Worm (Caenorhabditis elegans) whole organism, midembryonic: ENCODE results near the gene rpac-40.

Experiments
- T22C8.4 ChIP-seq: fragments of 200-800 bp; sonication (Bioruptor generic); IDR thresholded peaks from 2 replicates; pipeline ENCODE4 v1.3.6; 2022; ENCODE audit warnings: missing genetic modification characterization, missing compliant biosample characterization
- cog-1 ChIP-seq: sonication (generic microtip); optimal IDR thresholded peaks from 2 replicates; lab custom pipeline; 2016; ENCODE audit warnings: missing genetic modification characterization, missing compliant biosample characterization
- flt-1 ChIP-seq: fragments of 200-800 bp; sonication (Bioruptor generic); IDR thresholded peaks from 2 replicates; pipeline ENCODE4 v1.3.6; 2022; ENCODE audit warnings: missing genetic modification characterization, missing compliant biosample characterization
- klf-2 ChIP-seq: fragments of 200-800 bp; sonication (Bioruptor generic); conservative IDR thresholded peaks from 2 replicates; pipeline ENCODE4 v1.3.6; 2022; ENCODE audit warnings: missing genetic modification reagents, missing genetic modification characterization, missing compliant biosample characterization
- med-1 ChIP-seq: sonication (generic microtip); optimal IDR thresholded peaks from 2 replicates; lab custom pipeline; 2017; ENCODE audit warnings: missing genetic modification characterization, mild to moderate bottlenecking, missing compliant biosample characterization, antibody characterized with exemption, missing genetic modification reagents; ENCODE audit not compliant: insufficient read depth
- ref-1 ChIP-seq: fragments of 200-800 bp; sonication (Bioruptor generic); conservative IDR thresholded peaks from 2 replicates; pipeline ENCODE4 v1.3.6; 2022; ENCODE audit warnings: missing genetic modification reagents, missing genetic modification characterization, missing compliant biosample characterization
- tab-1 ChIP-seq: fragments of 200-800 bp; sonication (Bioruptor generic); IDR thresholded peaks from 2 replicates; pipeline ENCODE4 v1.3.6; 2022; ENCODE audit warnings: missing genetic modification characterization, missing compliant biosample characterization
- ztf-23 ChIP-seq: fragments of 200-800 bp; sonication (Bioruptor generic); IDR thresholded peaks from 2 replicates; pipeline ENCODE4 v1.3.6; 2022; ENCODE audit warnings: missing genetic modification reagents, missing genetic modification characterization, missing compliant biosample characterization
- ztf-29 ChIP-seq: fragments of 200-800 bp; sonication (Bioruptor generic); IDR thresholded peaks from 2 replicates; pipeline ENCODE4 v1.3.6; 2022; ENCODE audit warnings: missing genetic modification reagents, missing genetic modification characterization, missing compliant biosample characterization

The rpac-40 gene

ce11 chrV:4199185-4199584 is at the start of gene rpac-40:
Gene rpac-40 (plus strand): TSS chrV:4199485.
- TF ChIP-seq klf-2 (GFP tag; lab: Robert Waterston, UW), result no peak
- no peak for TF ChIP-seq T22C8.4 (GFP tag; lab: Robert Waterston, UW)

ce11 chrV:4151400-4151799 is 47.9 kb upstream of the rpac-40 start:
- peak; percentile 48; the same call in 1 of the 2 replicates for TF ChIP-seq flt-1 (GFP tag; lab: Robert Waterston, UW)
- TF ChIP-seq ztf-23 (GFP tag; lab: Robert Waterston, UW), result no peak
- TF ChIP-seq klf-2 (GFP tag; lab: Robert Waterston, UW), result no peak
- TF ChIP-seq med-1 (GFP tag; lab: Kevin White, UChicago), result no peak
- peak; percentile 47; the same call in 1 of the 2 replicates for TF ChIP-seq tab-1 (GFP tag; lab: Robert Waterston, UW)
- TF ChIP-seq ref-1 (GFP tag; lab: Robert Waterston, UW), result no peak
- TF ChIP-seq T22C8.4 (GFP tag; lab: Robert Waterston, UW), result no peak

ce11 chrV:4152200-4152599 is 47.1 kb upstream of the rpac-40 start, which contains the start of gene Y45G5AM.6:
Gene Y45G5AM.6 (minus strand): TSS chrV:4152300.
- TF ChIP-seq klf-2 (GFP tag; lab: Robert Waterston, UW), result no peak
- TF ChIP-seq ztf-23 (GFP tag; lab: Robert Waterston, UW), result no peak
- TF ChIP-seq ref-1 (GFP tag; lab: Robert Waterston, UW), result no peak

- TF ChIP-seq med-1 (GFP tag; lab: Kevin White, UChicago) (no peak), ztf-29 (GFP tag; lab: Robert Waterston, UW) (no peak), ztf-23 (GFP tag; lab: Robert Waterston, UW) (no peak), T22C8.4 (GFP tag; lab: Robert Waterston, UW) (no peak), cog-1 (tag; lab: Kevin White, UChicago) (no peak), tab-1 (GFP tag; lab: Robert Waterston, UW) (no peak), flt-1 (GFP tag; lab: Robert Waterston, UW) (no peak), klf-2 (GFP tag; lab: Robert Waterston, UW) (no peak), ref-1 (GFP tag; lab: Robert Waterston, UW) (no peak)
Observed at ce11 chrV:4157291-4157690, 42.0 kb upstream of the rpac-40 start.

ce11 chrV:4160086-4160485 is 39.2 kb upstream of the rpac-40 start, which contains the start of gene Y45G5AM.5:
Gene Y45G5AM.5 (plus strand): TSS chrV:4160386.
- TF ChIP-seq T22C8.4 (GFP tag; lab: Robert Waterston, UW) (no peak), klf-2 (GFP tag; lab: Robert Waterston, UW) (no peak), ref-1 (GFP tag; lab: Robert Waterston, UW) (no peak), med-1 (GFP tag; lab: Kevin White, UChicago) (no peak), ztf-23 (GFP tag; lab: Robert Waterston, UW) (no peak), cog-1 (tag; lab: Kevin White, UChicago) (no peak), ztf-29 (GFP tag; lab: Robert Waterston, UW) (no peak), flt-1 (GFP tag; lab: Robert Waterston, UW) (no peak), tab-1 (GFP tag; lab: Robert Waterston, UW) (no peak)

ce11 chrV:4162922-4163321 is 36.4 kb upstream of the rpac-40 start, which contains the start of gene Y45G5AM.4:
Gene Y45G5AM.4 (plus strand): TSS chrV:4163222.
- TF ChIP-seq ref-1 (GFP tag; lab: Robert Waterston, UW), result no peak
- no peak for TF ChIP-seq flt-1 (GFP tag; lab: Robert Waterston, UW)

DNA sequence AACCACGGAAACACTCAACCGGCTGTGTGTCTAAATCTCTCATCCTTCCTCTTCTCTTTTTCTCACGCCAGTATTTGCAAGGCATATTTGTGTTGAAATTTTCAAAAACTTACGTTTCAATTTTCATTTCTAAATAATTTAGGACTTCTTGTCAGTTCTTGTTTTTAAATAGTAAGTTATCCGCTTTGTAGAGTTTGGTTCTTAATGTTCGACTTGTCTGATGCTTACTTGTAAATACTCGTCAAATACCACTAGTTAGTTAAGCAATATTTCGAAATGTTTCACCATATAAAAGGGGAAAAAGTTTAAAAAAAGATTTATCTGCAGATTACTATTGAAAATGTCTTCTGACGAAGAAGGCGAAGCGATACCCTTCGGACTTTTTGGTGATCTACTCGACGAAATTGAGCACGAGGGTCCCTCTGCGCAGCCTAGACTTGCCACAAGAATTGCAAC is 34.8 kb upstream of the rpac-40 start, which contains the start of gene Y45G5AM.3:
Y45G5AM.3 (plus strand) TSS at position 51 of the 456 bp plus-strand sequence.
- no peak for TF ChIP-seq flt-1 (GFP tag; lab: Robert Waterston, UW)
- no peak for TF ChIP-seq ztf-23 (GFP tag; lab: Robert Waterston, UW)
- no peak for TF ChIP-seq ztf-29 (GFP tag; lab: Robert Waterston, UW)
- no peak for TF ChIP-seq ref-1 (GFP tag; lab: Robert Waterston, UW)
- no peak for TF ChIP-seq cog-1 (tag; lab: Kevin White, UChicago)
- TF ChIP-seq med-1 (GFP tag; lab: Kevin White, UChicago), result no peak
- TF ChIP-seq tab-1 (GFP tag; lab: Robert Waterston, UW), result no peak
- TF ChIP-seq T22C8.4 (GFP tag; lab: Robert Waterston, UW), result no peak
- no peak for TF ChIP-seq klf-2 (GFP tag; lab: Robert Waterston, UW)

- no peak for TF ChIP-seq flt-1 (GFP tag; lab: Robert Waterston, UW)
Observed at ce11 chrV:4168045-4168444, 31.2 kb upstream of the rpac-40 start.

- no peak for TF ChIP-seq ztf-23 (GFP tag; lab: Robert Waterston, UW)
- no peak for TF ChIP-seq T22C8.4 (GFP tag; lab: Robert Waterston, UW)
- TF ChIP-seq cog-1 (tag; lab: Kevin White, UChicago), result no peak
- TF ChIP-seq ref-1 (GFP tag; lab: Robert Waterston, UW), result no peak
- TF ChIP-seq ztf-29 (GFP tag; lab: Robert Waterston, UW), result no peak
- no peak for TF ChIP-seq med-1 (GFP tag; lab: Kevin White, UChicago)
- TF ChIP-seq flt-1 (GFP tag; lab: Robert Waterston, UW), result no peak
- TF ChIP-seq klf-2 (GFP tag; lab: Robert Waterston, UW), result no peak
- no peak for TF ChIP-seq tab-1 (GFP tag; lab: Robert Waterston, UW)
Observed at ce11 chrV:4169658-4170057, 29.6 kb upstream of the rpac-40 start.

DNA sequence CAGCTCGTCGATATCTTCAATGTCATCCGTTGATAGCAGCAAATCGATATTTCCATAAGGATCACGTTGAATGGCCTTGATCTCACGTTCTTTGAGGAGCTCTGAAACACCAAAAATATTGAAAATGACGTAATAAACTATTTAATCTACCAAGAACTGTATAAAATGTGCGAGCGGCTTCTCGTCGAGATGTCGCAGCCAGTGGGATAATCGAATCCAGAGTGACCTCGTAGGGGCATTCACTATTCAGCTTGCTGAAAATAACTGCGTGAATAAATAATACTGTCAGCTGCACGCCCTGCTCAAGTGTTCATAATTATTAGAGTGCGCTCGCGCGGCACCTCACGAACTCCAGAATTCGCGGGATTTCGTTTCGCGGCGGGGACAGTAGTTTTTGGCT is 29.1 kb upstream of the rpac-40 start, which contains the start of gene Y45G5AM.7:
Y45G5AM.7 (minus strand) TSS at position 101 of the 400 bp plus-strand sequence.
- TF ChIP-seq flt-1 (GFP tag; lab: Robert Waterston, UW) (no peak), med-1 (GFP tag; lab: Kevin White, UChicago) (no peak), klf-2 (GFP tag; lab: Robert Waterston, UW) (no peak), cog-1 (tag; lab: Kevin White, UChicago) (no peak), T22C8.4 (GFP tag; lab: Robert Waterston, UW) (no peak), ref-1 (GFP tag; lab: Robert Waterston, UW) (no peak), tab-1 (GFP tag; lab: Robert Waterston, UW) (no peak), ztf-29 (GFP tag; lab: Robert Waterston, UW) (no peak), ztf-23 (GFP tag; lab: Robert Waterston, UW) (no peak)
